Worm (Caenorhabditis elegans) whole organism, young adult: ENCODE measurements around the gene C53B7.6.

Experiments used
- B0035.1 ChIP-seq: sonication (generic microtip); optimal IDR thresholded peaks from 2 replicates; lab custom pipeline; 2016; ENCODE audit warnings: missing genetic modification characterization, mild to moderate bottlenecking, missing compliant biosample characterization, missing genotype, missing genetic modification reagents
- B0261.1 ChIP-seq: sonication (generic microtip); optimal IDR thresholded peaks from 2 replicates; lab custom pipeline; 2016; ENCODE audit warnings: mild to moderate bottlenecking, missing genetic modification characterization, moderate library complexity, missing compliant biosample characterization
- C17E4.6 ChIP-seq: fragments of 200-800 bp; sonication (Bioruptor generic); IDR thresholded peaks from 2 replicates; pipeline ENCODE4 v1.3.6; 2022; ENCODE audit warnings: missing genetic modification reagents, missing genetic modification characterization, missing compliant biosample characterization
- D2030.7 ChIP-seq: fragments of 200-800 bp; sonication (Bioruptor generic); IDR thresholded peaks from 2 replicates; pipeline ENCODE4 v1.3.6; 2022; ENCODE audit warnings: missing genetic modification reagents, missing genetic modification characterization, missing compliant biosample characterization
- F57A8.1 ChIP-seq: fragments of 200-800 bp; sonication (Bioruptor generic); optimal IDR thresholded peaks from 2 replicates; lab custom pipeline; 2018; ENCODE audit warnings: mild to moderate bottlenecking, missing genetic modification characterization, moderate library complexity, missing compliant biosample characterization
- F57C9.4 ChIP-seq: sonication (generic microtip); optimal IDR thresholded peaks from 2 replicates; lab custom pipeline; 2017; ENCODE audit warnings: mild to moderate bottlenecking, missing genetic modification characterization, missing compliant biosample characterization
- K11D2.4 ChIP-seq: fragments of 200-800 bp; sonication (Bioruptor generic); IDR thresholded peaks from 2 replicates; pipeline ENCODE4 v1.3.6; 2022; ENCODE audit warnings: missing genetic modification reagents, missing genetic modification characterization, missing compliant biosample characterization
- Y53F4B.3 ChIP-seq: fragments of 200-800 bp; sonication (Bioruptor generic); IDR thresholded peaks from 2 replicates; pipeline ENCODE4 v1.3.6; 2022; ENCODE audit warnings: missing genetic modification reagents, missing genetic modification characterization, missing compliant biosample characterization
- Y53G8AR.9 ChIP-seq: fragments of 200-800 bp; sonication (Bioruptor generic); conservative IDR thresholded peaks from 2 replicates; pipeline ENCODE4 v1.3.6; 2022; ENCODE audit warnings: missing genetic modification reagents, missing genetic modification characterization, missing compliant biosample characterization
- Y79H2A.3 ChIP-seq: fragments of 200-800 bp; sonication (Bioruptor generic); conservative IDR thresholded peaks from 2 replicates; pipeline ENCODE4 v1.3.6; 2022; ENCODE audit warnings: missing genetic modification reagents, missing genetic modification characterization, missing compliant biosample characterization
- akir-1 ChIP-seq: fragments of 200-800 bp; sonication (Bioruptor generic); optimal IDR thresholded peaks from 2 replicates; lab custom pipeline; 2018; ENCODE audit warnings: mild to moderate bottlenecking, missing genetic modification characterization, moderate library complexity, missing compliant biosample characterization
- ama-1 ChIP-seq, 3 experiments: fragments of 150-350 bp in 1 of 3; sonication (generic microtip) in 2 of 3; optimal IDR thresholded peaks; 2 replicates each; lab custom pipeline; 2014 to 2018; ENCODE audit warnings: missing biosample characterization in 2 of 3, missing genetic modification characterization in 2 of 3, missing genetic modification reagents in 2 of 3
- aptf-3 ChIP-seq: fragments of 200-800 bp; sonication (Bioruptor generic); IDR thresholded peaks from 2 replicates; pipeline ENCODE4 v1.3.6; 2022; ENCODE audit warnings: missing genetic modification characterization, missing compliant biosample characterization
- attf-6 ChIP-seq: fragments of 200-800 bp; sonication (Bioruptor generic); IDR thresholded peaks from 2 replicates; pipeline ENCODE4 v1.3.6; 2022; ENCODE audit warnings: missing genetic modification reagents, missing genetic modification characterization, missing compliant biosample characterization
- cebp-1 ChIP-seq, 2 experiments: fragments of 200-800 bp in 1 of 2; sonication (Bioruptor generic) in 1 of 2; sonication (generic microtip) in 1 of 2; IDR thresholded peaks in 1 of 2; optimal IDR thresholded peaks in 1 of 2; 2 replicates each; pipeline versions ENCODE4 v1.3.6 to Lab custom; 2017 to 2022; ENCODE audit warnings: missing compliant biosample characterization in 2 of 2, missing genetic modification characterization in 2 of 2, mild to moderate bottlenecking in 1 of 2, missing genetic modification reagents in 1 of 2, moderate library complexity in 1 of 2
- cebp-2 ChIP-seq: fragments of 200-800 bp; sonication (Bioruptor generic); IDR thresholded peaks from 2 replicates; pipeline ENCODE4 v1.3.6; 2022; ENCODE audit warnings: missing genetic modification characterization, missing compliant biosample characterization
- ceh-40 ChIP-seq: fragments of 200-800 bp; sonication (Bioruptor generic); IDR thresholded peaks from 2 replicates; pipeline ENCODE4 v1.3.6; 2022; ENCODE audit warnings: missing genetic modification characterization, missing compliant biosample characterization
- ceh-79 ChIP-seq: sonication (generic microtip); optimal IDR thresholded peaks from 2 replicates; lab custom pipeline; 2017; ENCODE audit warnings: mild to moderate bottlenecking, missing genetic modification characterization, missing compliant biosample characterization
- dox-1 ChIP-seq: fragments of 200-800 bp; sonication (Bioruptor generic); IDR thresholded peaks from 2 replicates; pipeline ENCODE4 v1.3.6; 2022; ENCODE audit warnings: missing genetic modification reagents, missing genetic modification characterization, missing compliant biosample characterization
- egl-44 ChIP-seq: fragments of 200-800 bp; sonication (Bioruptor generic); IDR thresholded peaks from 2 replicates; pipeline ENCODE4 v1.3.6; 2022; ENCODE audit warnings: missing genetic modification reagents, missing genetic modification characterization, missing compliant biosample characterization
- egrh-3 ChIP-seq: fragments of 200-800 bp; sonication (Bioruptor generic); IDR thresholded peaks from 2 replicates; pipeline ENCODE4 v1.3.6; 2022; ENCODE audit warnings: missing genetic modification reagents, missing genetic modification characterization, missing compliant biosample characterization
- fkh-3 ChIP-seq: sonication (generic microtip); optimal IDR thresholded peaks from 2 replicates; lab custom pipeline; 2016; ENCODE audit warnings: mild to moderate bottlenecking, missing genetic modification characterization, missing compliant biosample characterization
- him-1 ChIP-seq: sonication (generic microtip); optimal IDR thresholded peaks from 2 replicates; lab custom pipeline; 2016; ENCODE audit warnings: missing genotype, missing genetic modification reagents, missing genetic modification characterization, missing compliant biosample characterization
- hlh-26 ChIP-seq: fragments of 200-800 bp; sonication (Bioruptor generic); conservative IDR thresholded peaks from 2 replicates; pipeline ENCODE4 v1.3.6; 2022; ENCODE audit warnings: missing genetic modification reagents, missing genetic modification characterization, missing compliant biosample characterization
- let-526 ChIP-seq: fragments of 200-800 bp; sonication (Bioruptor generic); IDR thresholded peaks from 2 replicates; pipeline ENCODE4 v1.3.6; 2022; ENCODE audit warnings: missing genetic modification reagents, missing genetic modification characterization, missing compliant biosample characterization
- let-607 ChIP-seq, 2 experiments: fragments of 200-800 bp in 1 of 2; sonication (Bioruptor generic) in 1 of 2; sonication (generic microtip) in 1 of 2; optimal IDR thresholded peaks; 2 replicates each; lab custom pipeline; 2016 to 2018; ENCODE audit warnings: mild to moderate bottlenecking in 2 of 2, missing compliant biosample characterization in 2 of 2, missing genetic modification characterization in 2 of 2, moderate library complexity in 2 of 2, missing genotype in 1 of 2
- lin-26 ChIP-seq: fragments of 200-800 bp; sonication (Bioruptor generic); IDR thresholded peaks from 2 replicates; pipeline ENCODE4 v1.3.6; 2022; ENCODE audit warnings: missing genetic modification reagents, missing genetic modification characterization, missing compliant biosample characterization
- lin-40 ChIP-seq: sonication (generic microtip); optimal IDR thresholded peaks from 2 replicates; lab custom pipeline; 2016; ENCODE audit warnings: missing genetic modification characterization, mild to moderate bottlenecking, missing compliant biosample characterization, missing genotype, missing genetic modification reagents
- lsy-27 ChIP-seq: sonication (generic microtip); optimal IDR thresholded peaks from 2 replicates; lab custom pipeline; 2017; ENCODE audit warnings: missing genetic modification characterization, mild to moderate bottlenecking, missing compliant biosample characterization, antibody characterized with exemption, missing genotype, borderline replicate concordance; ENCODE audit not compliant: insufficient read depth
- madf-8 ChIP-seq: fragments of 200-800 bp; sonication (Bioruptor generic); conservative IDR thresholded peaks from 2 replicates; pipeline ENCODE4 v1.3.6; 2022; ENCODE audit warnings: missing genetic modification reagents, missing genetic modification characterization, missing compliant biosample characterization
- nfya-1 ChIP-seq: sonication (generic microtip); optimal IDR thresholded peaks from 2 replicates; lab custom pipeline; 2017; ENCODE audit warnings: antibody characterized with exemption, missing compliant biosample characterization, missing genetic modification characterization, borderline replicate concordance; ENCODE audit not compliant: insufficient read depth
- nhr-120 ChIP-seq: fragments of 200-800 bp; sonication (Bioruptor generic); IDR thresholded peaks from 2 replicates; pipeline ENCODE4 v1.3.6; 2022; ENCODE audit warnings: missing genetic modification characterization, missing compliant biosample characterization
- rpc-1 ChIP-seq, 2 experiments: fragments of 150-350 bp in 1 of 2; sonication (generic microtip) in 1 of 2; optimal IDR thresholded peaks; 2 replicates each; lab custom pipeline; 2014 to 2018; ENCODE audit warnings: missing biosample characterization in 1 of 2, missing genetic modification characterization in 1 of 2, missing genetic modification reagents in 1 of 2, missing genotype in 1 of 2
- sea-2 ChIP-seq: fragments of 200-800 bp; sonication (Bioruptor generic); IDR thresholded peaks from 2 replicates; pipeline ENCODE4 v1.3.6; 2022; ENCODE audit warnings: missing genetic modification characterization, missing compliant biosample characterization
- tbp1 ChIP-seq: fragments of 200-800 bp; sonication (Bioruptor generic); optimal IDR thresholded peaks from 2 replicates; lab custom pipeline; 2018; ENCODE audit warnings: mild to moderate bottlenecking, missing genetic modification characterization, missing compliant biosample characterization
- tbx-9 ChIP-seq: sonication (generic microtip); optimal IDR thresholded peaks from 2 replicates; lab custom pipeline; 2016; ENCODE audit warnings: borderline replicate concordance, missing genetic modification characterization, inconsistent platforms, missing compliant biosample characterization
- tlf-1 ChIP-seq: fragments of 200-800 bp; sonication (Bioruptor generic); optimal IDR thresholded peaks from 2 replicates; lab custom pipeline; 2018; ENCODE audit warnings: mild to moderate bottlenecking, missing genetic modification characterization, missing compliant biosample characterization
- zim-3 ChIP-seq: sonication (generic microtip); optimal IDR thresholded peaks from 2 replicates; lab custom pipeline; 2017; ENCODE audit warnings: mild to moderate bottlenecking, missing genetic modification characterization, moderate library complexity, missing compliant biosample characterization

C53B7.6 gene

ce11 chrX:6865839-6866238, 2.7 kb downstream of the C53B7.6 start, which contains the start of gene odr-10:
odr-10 (minus strand) TSS chrX:6865939.
- TF ChIP-seq ama-1 (optimal IDR thresholded peaks at IDR 0.05; lab: Kevin White, UChicago): no peak
- TF ChIP-seq ama-1 (GFP tag; optimal IDR thresholded peaks at IDR 0.05; lab: Kevin White, UChicago): no peak
- no peak for TF ChIP-seq cebp-1 (GFP tag; IDR thresholded peaks at IDR 0.05; lab: Robert Waterston, UW)
- no peak for TF ChIP-seq cebp-1 (tag; optimal IDR thresholded peaks at IDR 0.05; lab: Kevin White, UChicago)
- TF ChIP-seq aptf-3 (GFP tag; lab: Robert Waterston, UW): no peak
- no peak for TF ChIP-seq Y53G8AR.9 (GFP tag; lab: Robert Waterston, UW)
- no peak for TF ChIP-seq let-607 (tag; optimal IDR thresholded peaks at IDR 0.05; lab: Kevin White, UChicago)
- TF ChIP-seq lin-40: no peak
- no peak for TF ChIP-seq K11D2.4 (GFP tag; lab: Robert Waterston, UW)
- no peak for TF ChIP-seq akir-1 (GFP tag; lab: Kevin White, UChicago)
- TF ChIP-seq let-526 (GFP tag; lab: Robert Waterston, UW): no peak
- TF ChIP-seq rpc-1 (optimal IDR thresholded peaks at IDR 0.05; lab: Kevin White, UChicago): no peak
- TF ChIP-seq rpc-1 (tag; optimal IDR thresholded peaks at IDR 0.05; lab: Kevin White, UChicago): no peak
- TF ChIP-seq F57A8.1 (GFP tag; lab: Kevin White, UChicago): no peak
- no peak for TF ChIP-seq Y53F4B.3 (GFP tag; lab: Robert Waterston, UW)
- no peak for TF ChIP-seq tlf-1
- no peak for TF ChIP-seq cebp-2
- TF ChIP-seq nhr-120: no peak

- TF ChIP-seq zim-3: no peak
- no peak for TF ChIP-seq Y79H2A.3
- TF ChIP-seq hlh-26 (GFP tag; lab: Robert Waterston, UW): no peak
These were observed 5.5 kb downstream of the C53B7.6 start, which contains the start of gene nep-4 for ce11 chrX:6863032-6863431. nep-4 (minus strand) TSS chrX:6863424.

DNA sequence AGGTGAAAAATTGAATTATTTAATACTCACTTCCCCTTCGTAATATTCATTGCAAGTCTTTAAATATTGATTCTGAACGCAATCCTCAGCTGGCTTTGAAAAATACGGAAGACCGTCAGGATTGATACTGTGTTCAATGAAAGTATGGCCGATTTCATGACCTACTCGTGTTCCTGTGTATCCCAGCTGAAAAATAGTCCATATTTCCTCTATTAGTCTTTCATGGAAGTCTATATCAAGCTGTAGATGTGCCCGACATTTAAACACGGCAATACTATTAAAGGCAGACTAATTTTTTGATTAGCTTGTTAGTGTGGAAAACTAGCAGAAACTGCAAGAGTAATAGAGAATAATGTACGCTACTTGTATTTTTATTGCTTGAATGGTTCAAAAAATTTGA, 7.0 kb downstream of the C53B7.6 start:
- TF ChIP-seq egl-44 (GFP tag; lab: Robert Waterston, UW): no peak

- TF ChIP-seq C17E4.6 (GFP tag; lab: Robert Waterston, UW) (no peak), ceh-40 (GFP tag; lab: Robert Waterston, UW) (no peak), dox-1 (no peak), B0261.1 (tag; lab: Kevin White, UChicago) (no peak), Y79H2A.3 (no peak), sea-2 (no peak), egrh-3 (no peak)
These were observed 11.8 kb downstream of the C53B7.6 start for ce11 chrX:6856793-6857192.

DNA sequence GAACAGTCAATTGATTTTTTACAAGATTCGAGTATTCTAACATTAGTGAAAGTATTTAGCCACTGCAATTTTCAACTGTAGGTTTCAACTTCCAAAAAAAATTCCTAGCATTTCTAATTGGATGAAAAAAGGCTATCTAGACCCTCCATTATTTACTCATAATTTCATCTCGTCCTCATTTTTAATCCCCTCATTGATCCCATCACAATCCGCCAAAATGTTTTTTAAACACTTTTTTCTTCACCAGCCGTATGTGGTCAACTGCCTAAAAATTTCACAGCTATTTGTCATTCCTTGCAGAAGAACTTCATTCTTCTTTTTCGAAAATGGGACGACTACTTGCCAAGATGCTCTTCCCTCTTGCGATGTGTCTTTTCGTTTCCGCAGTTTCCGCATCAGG, 15.3 kb downstream of the C53B7.6 start, which contains the start of gene rig-3:
Gene rig-3, plus strand, starts transcription at position 301 of the 400 bp plus-strand sequence.
- no peak for TF ChIP-seq fkh-3 (tag; lab: Kevin White, UChicago)
- no peak for TF ChIP-seq lin-26 (GFP tag; lab: Robert Waterston, UW)
- TF ChIP-seq nfya-1 (tag; lab: Kevin White, UChicago): no peak
- TF ChIP-seq D2030.7 (GFP tag; lab: Robert Waterston, UW): no peak
- no peak for TF ChIP-seq B0035.1 (tag; lab: Kevin White, UChicago)
- no peak for TF ChIP-seq tbx-9 (tag; lab: Kevin White, UChicago)
- TF ChIP-seq lsy-27 (tag; lab: Kevin White, UChicago): no peak
- TF ChIP-seq ceh-79 (tag; lab: Kevin White, UChicago): no peak
- no peak for TF ChIP-seq him-1 (tag; lab: Kevin White, UChicago)
- no peak for TF ChIP-seq attf-6 (GFP tag; lab: Robert Waterston, UW)
- no peak for TF ChIP-seq tbp1
- no peak for TF ChIP-seq F57C9.4
- TF ChIP-seq madf-8 (GFP tag; lab: Robert Waterston, UW): no peak
